Worm (Caenorhabditis elegans): ENCODE measurements around the gene cutl-24.

DNA sequence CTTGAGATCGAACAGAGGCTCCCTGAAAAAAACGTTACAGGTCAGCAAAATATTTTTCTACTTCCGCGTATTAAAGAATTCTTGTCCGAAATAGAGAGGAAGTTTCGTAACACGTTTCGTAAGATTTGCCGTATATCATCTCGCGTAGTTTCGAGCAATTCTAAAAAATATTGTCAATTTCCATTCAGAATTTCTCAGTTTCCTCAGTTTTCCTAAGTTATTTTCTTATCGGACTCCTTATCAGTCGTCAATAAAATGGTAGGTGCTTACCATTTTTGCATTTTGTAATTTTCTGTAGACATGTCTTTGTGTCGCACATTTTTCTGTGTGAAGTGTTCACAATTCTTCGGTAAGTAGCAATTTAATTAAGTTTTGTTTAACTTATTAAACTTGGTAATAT lies 5.0 kb upstream of the cutl-24 start, which contains the start of gene Y38C1AA.19:
- TF ChIP-seq nhr-237 (tag; optimal IDR thresholded peaks at IDR 0.05) (no peak), mdl-1 (tag; optimal IDR thresholded peaks at IDR 0.05) (no peak), zfp-3 (GFP tag; conservative IDR thresholded peaks at IDR 0.05) (no peak), dpl-1 (GFP tag; optimal IDR thresholded peaks at IDR 0.05) (no peak), ceh-82 (tag; optimal IDR thresholded peaks at IDR 0.05) (no peak), mes-2 (tag; optimal IDR thresholded peaks at IDR 0.05; ENCODE audit: poor library complexity, severe bottlenecking) (no peak), dve-1 (tag; optimal IDR thresholded peaks at IDR 0.05; ENCODE audit: insufficient read depth) (no peak), lin-13 (GFP tag; optimal IDR thresholded peaks at IDR 0.05) (no peak), skn-1 (tag; optimal IDR thresholded peaks at IDR 0.05) (no peak), aly-2 (tag; optimal IDR thresholded peaks at IDR 0.05) (no peak), lsy-2 (tag; optimal IDR thresholded peaks at IDR 0.05) (no peak), tag-97 (GFP tag; IDR thresholded peaks at IDR 0.05) (no peak), R02D3.7 (tag; optimal IDR thresholded peaks at IDR 0.05) (no peak)
